Worm (Caenorhabditis elegans): ENCODE data around the gene col-90.

- no peak for TF ChIP-seq ama-1 (optimal IDR thresholded peaks at IDR 0.05)
- TF ChIP-seq pax-1 (tag; optimal IDR thresholded peaks at IDR 0.05), result no peak
- TF ChIP-seq tbx-2 (tag; optimal IDR thresholded peaks at IDR 0.05), result no peak
- TF ChIP-seq unc-55 (GFP tag; optimal IDR thresholded peaks at IDR 0.05), result no peak
- no peak for TF ChIP-seq ztf-16 (tag; optimal IDR thresholded peaks at IDR 0.05)
- no peak for TF ChIP-seq gmeb-2 (tag; optimal IDR thresholded peaks at IDR 0.05)
- TF ChIP-seq elt-2 (tag; optimal IDR thresholded peaks at IDR 0.05), result no peak
- TF ChIP-seq tbx-7 (tag; optimal IDR thresholded peaks at IDR 0.05), result no peak
- TF ChIP-seq pqm-1 (tag; optimal IDR thresholded peaks at IDR 0.05), result no peak
- no peak for TF ChIP-seq K09A11.1 (tag; optimal IDR thresholded peaks at IDR 0.05; ENCODE audit: insufficient read depth)
- TF ChIP-seq unc-3 (GFP tag; conservative IDR thresholded peaks at IDR 0.05), result no peak
- TF ChIP-seq unc-3 (tag; optimal IDR thresholded peaks at IDR 0.05), result no peak
Measured at ce11 chrIII:7996353-7996752, 47.7 kb downstream of the col-90 start, which contains the start of gene npr-17.
